Fruit fly (Drosophila melanogaster): ENCODE measurements around the gene BBS5.

- TF ChIP-seq CG14655 (GFP tag; optimal IDR thresholded peaks at IDR 0.05) (no peak), CG8301 (tag; optimal IDR thresholded peaks at IDR 0.05) (no peak), CG4496 (GFP tag; IDR thresholded peaks at IDR 0.05) (no peak), D1 (tag; optimal IDR thresholded peaks at IDR 0.05) (no peak), CG34367 (tag; optimal IDR thresholded peaks at IDR 0.05) (no peak), Snoo (tag; optimal IDR thresholded peaks at IDR 0.05) (no peak), Ets98B (GFP tag; IDR thresholded peaks at IDR 0.05) (no peak), EcR (GFP tag; optimal IDR thresholded peaks at IDR 0.05) (no peak), CG15710 (tag; optimal IDR thresholded peaks at IDR 0.05) (no peak)
These were observed 18.1 kb upstream of the BBS5 start for dm6 chr3R:4798025-4798424.

Data from whole organism, pupa.